Fruit fly (Drosophila melanogaster): ENCODE measurements around the gene Klc.
A peak's percentile ranks its signal among the peaks of the same experiment; 100 is the strongest.

Klc gene

DNA sequence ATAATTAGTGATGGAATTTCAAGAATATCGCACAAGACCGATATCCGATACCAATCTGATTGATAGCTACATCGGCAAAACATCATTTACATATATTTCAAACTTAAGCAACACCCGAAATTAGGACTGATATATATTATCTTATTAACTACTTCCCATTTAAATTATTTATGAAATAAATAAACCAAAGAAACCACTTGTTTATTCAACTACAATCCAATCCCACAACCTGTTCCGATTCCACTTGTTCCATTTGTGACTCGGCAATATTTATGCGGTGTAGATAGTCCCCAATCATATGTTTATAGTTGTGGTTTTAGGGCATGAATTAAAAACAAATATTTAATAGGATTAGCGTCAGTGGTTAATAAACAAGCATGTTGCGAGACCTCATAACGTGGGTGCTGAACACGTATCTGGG, 4.9 kb upstream of the Klc start, which contains the start of the genes CG10973 and Vps13D (continued):
- TF ChIP-seq CG13123 (GFP tag; optimal IDR thresholded peaks at IDR 0.05) (peak; percentile 20), CG14965 (GFP tag; optimal IDR thresholded peaks at IDR 0.05; ENCODE audit: borderline replicate concordance) (no peak), pho (GFP tag; optimal IDR thresholded peaks at IDR 0.05) (peak; percentile 52), zf30C (GFP tag; optimal IDR thresholded peaks at IDR 0.05) (no peak), HLH4C (GFP tag; IDR thresholded peaks at IDR 0.05; ENCODE audit: partially characterized antibody) (peak; percentile 83), nerfin-2 (GFP tag; IDR thresholded peaks at IDR 0.05; ENCODE audit: partially characterized antibody) (peak; percentile 67), CG2129 (GFP tag; IDR thresholded peaks at IDR 0.05; ENCODE audit: partially characterized antibody) (peak; percentile 83), CG18011 (GFP tag; optimal IDR thresholded peaks at IDR 0.05) (peak; percentile 53), CG2116 (GFP tag; optimal IDR thresholded peaks at IDR 0.05) (peak; percentile 86), CG6791 (GFP tag; IDR thresholded peaks at IDR 0.05; ENCODE audit: partially characterized antibody) (peak; percentile 87), sqz (GFP tag; optimal IDR thresholded peaks at IDR 0.05) (no peak), stwl (tag; optimal IDR thresholded peaks at IDR 0.05) (peak; percentile 61), bowl (GFP tag; IDR thresholded peaks at IDR 0.05) (no peak), H15 (GFP tag; IDR thresholded peaks at IDR 0.05) (no peak), Myb (GFP tag; optimal IDR thresholded peaks at IDR 0.05) (peak; percentile 16), en (GFP tag; optimal IDR thresholded peaks at IDR 0.05) (no peak), CG18599 (GFP tag; optimal IDR thresholded peaks at IDR 0.05) (no peak), cad (GFP tag; optimal IDR thresholded peaks at IDR 0.05) (no peak), NfI (GFP tag; optimal IDR thresholded peaks at IDR 0.05) (no peak), chn (GFP tag; optimal IDR thresholded peaks at IDR 0.05) (no peak), sim (GFP tag; IDR thresholded peaks at IDR 0.05) (no peak), bbx (GFP tag; IDR thresholded peaks at IDR 0.05; ENCODE audit: partially characterized antibody) (peak; percentile 86), CG9817 (tag; optimal IDR thresholded peaks at IDR 0.05) (no peak), Optix (GFP tag; IDR thresholded peaks at IDR 0.05) (no peak), nmo (GFP tag; optimal IDR thresholded peaks at IDR 0.05) (no peak), Awh (GFP tag; IDR thresholded peaks at IDR 0.05) (no peak), trem (tag; optimal IDR thresholded peaks at IDR 0.05) (peak; percentile 90), yki (optimal IDR thresholded peaks at IDR 0.05) (no peak), CG17359 (tag; optimal IDR thresholded peaks at IDR 0.05) (no peak), CG10979 (tag; optimal IDR thresholded peaks at IDR 0.05) (no peak), CG34376 (GFP tag; optimal IDR thresholded peaks at IDR 0.05) (no peak), HLH3B (GFP tag; IDR thresholded peaks at IDR 0.05) (no peak; the same call in 1 of the 2 replicates), cwo (GFP tag; optimal IDR thresholded peaks at IDR 0.05) (no peak), CG9609 (GFP tag; optimal IDR thresholded peaks at IDR 0.05) (no peak), pum (GFP tag; optimal IDR thresholded peaks at IDR 0.05) (no peak), H2.0 (GFP tag; IDR thresholded peaks at IDR 0.05) (no peak), luna (GFP tag; optimal IDR thresholded peaks at IDR 0.05) (no peak), CG5180 (GFP tag; optimal IDR thresholded peaks at IDR 0.05) (no peak), Ravus (GFP tag; IDR thresholded peaks at IDR 0.05) (no peak), ci (GFP tag; IDR thresholded peaks at IDR 0.05) (no peak), gfzf (GFP tag; optimal IDR thresholded peaks at IDR 0.05) (peak; percentile 39), B-H1 (GFP tag; IDR thresholded peaks at IDR 0.05) (no peak; the same call in 2 of the 3 replicates), ATbp (GFP tag; optimal IDR thresholded peaks at IDR 0.05) (peak; percentile 88), YL-1 (GFP tag; optimal IDR thresholded peaks at IDR 0.05) (peak; percentile 91), Mad (GFP tag; optimal IDR thresholded peaks at IDR 0.05) (peak; percentile 28), gsb (GFP tag; IDR thresholded peaks at IDR 0.05) (no peak), hth (optimal IDR thresholded peaks at IDR 0.05) (no peak), CG12236 (GFP tag; optimal IDR thresholded peaks at IDR 0.05) (peak; percentile 49), CG18476 (GFP tag; optimal IDR thresholded peaks at IDR 0.05) (no peak), CG15479 (GFP tag; optimal IDR thresholded peaks at IDR 0.05) (no peak), kni (GFP tag; optimal IDR thresholded peaks at IDR 0.05) (no peak)
